Fruit fly (Drosophila melanogaster) whole organism, wandering third instar larva: ENCODE results near the gene CG5080.

Experiments used
- Abd-B ChIP-seq: fragments of >200 bp; optimal IDR thresholded peaks from 2 replicates; lab custom pipeline; 2017; ENCODE audit warnings: missing biosample characterization, missing genetic modification characterization
- CrebA ChIP-seq: fragments of 200-800 bp; sonication (Bioruptor generic); optimal IDR thresholded peaks from 2 replicates; lab custom pipeline; 2016; ENCODE audit warnings: missing biosample characterization, mild to moderate bottlenecking, missing genetic modification characterization, borderline replicate concordance
- Dfd ChIP-seq: fragments of >200 bp; optimal IDR thresholded peaks from 2 replicates; lab custom pipeline; 2017; ENCODE audit warnings: missing biosample characterization, missing genetic modification characterization
- Dif ChIP-seq: fragments of 200-275, 200-300 bp; sonication (Bioruptor generic); optimal IDR thresholded peaks from 2 replicates; lab custom pipeline; 2018; ENCODE audit warnings: missing biosample characterization, missing genetic modification characterization; ENCODE audit not compliant: partially characterized antibody
- GATAd ChIP-seq: sonication (Bioruptor generic); optimal IDR thresholded peaks from 2 replicates; lab custom pipeline; 2016; ENCODE audit warnings: missing biosample characterization, missing genetic modification characterization
- HLH106 ChIP-seq: fragments of 200-800 bp; optimal IDR thresholded peaks from 3 replicates; lab custom pipeline; 2019; ENCODE audit warnings: missing biosample characterization, mild to moderate bottlenecking, missing genetic modification characterization, moderate library complexity
- Hnf4 ChIP-seq: fragments of 200-800 bp; sonication (Bioruptor generic); optimal IDR thresholded peaks from 2 replicates; lab custom pipeline; 2016; ENCODE audit warnings: missing biosample characterization, mild to moderate bottlenecking, missing genetic modification characterization
- Hr78 ChIP-seq: fragments of >200 bp; optimal IDR thresholded peaks from 2 replicates; lab custom pipeline; 2017; ENCODE audit warnings: missing biosample characterization, missing genetic modification characterization
- Hr83 ChIP-seq: fragments of 200-300 bp; sonication (Bioruptor generic); optimal IDR thresholded peaks from 2 replicates; lab custom pipeline; 2016; ENCODE audit warnings: missing biosample characterization, mild to moderate bottlenecking, missing genetic modification characterization, moderate library complexity; ENCODE audit not compliant: poor library complexity, severe bottlenecking
- Jra ChIP-seq: sonication (Bioruptor generic); optimal IDR thresholded peaks from 2 replicates; lab custom pipeline; 2016; ENCODE audit warnings: missing biosample characterization, missing genetic modification characterization
- Mio ChIP-seq: sonication (Bioruptor generic); optimal IDR thresholded peaks from 2 replicates; lab custom pipeline; 2016; ENCODE audit warnings: missing biosample characterization, missing genetic modification characterization
- Myc ChIP-seq: fragments of >200 bp; optimal IDR thresholded peaks from 2 replicates; lab custom pipeline; 2017
- N ChIP-seq: fragments of >200 bp; optimal IDR thresholded peaks from 2 replicates; lab custom pipeline; 2018; ENCODE audit warnings: missing biosample characterization, missing external identifiers, missing genetic modification characterization
- Rel ChIP-seq, 2 experiments: fragments of 200-800 bp; sonication (Bioruptor generic) in 1 of 2; optimal IDR thresholded peaks; 2 replicates in 1 of 2; 3 replicates in 1 of 2; lab custom pipeline; 2016 to 2019; ENCODE audit warnings: mild to moderate bottlenecking in 2 of 2, missing biosample characterization in 2 of 2, missing genetic modification characterization in 2 of 2, moderate library complexity in 1 of 2
- Sp1 ChIP-seq: fragments of 200-800 bp; sonication (Bioruptor generic); optimal IDR thresholded peaks from 3 replicates; lab custom pipeline; 2019; ENCODE audit warnings: missing biosample characterization, mild to moderate bottlenecking, missing genetic modification characterization, moderate library complexity
- Vsx2 ChIP-seq: fragments of 200-300, 225-300 bp; sonication (Bioruptor generic); optimal IDR thresholded peaks from 2 replicates; lab custom pipeline; 2018; ENCODE audit warnings: missing biosample characterization, missing genetic modification characterization; ENCODE audit not compliant: partially characterized antibody
- br ChIP-seq: fragments of 200-800 bp; sonication (Bioruptor generic); optimal IDR thresholded peaks from 2 replicates; lab custom pipeline; 2016; ENCODE audit warnings: missing biosample characterization, missing genetic modification characterization
- brk ChIP-seq: fragments of 200-800 bp; sonication (Bioruptor generic); optimal IDR thresholded peaks from 2 replicates; lab custom pipeline; 2016; ENCODE audit warnings: missing biosample characterization, mild to moderate bottlenecking, missing genetic modification characterization
- dl ChIP-seq, 2 experiments: fragments of 175-275, 200-275 bp in 1 of 2; fragments of 200-275 bp in 1 of 2; sonication (Bioruptor generic); optimal IDR thresholded peaks; lab custom pipeline; 2018; ENCODE audit warnings: mild to moderate bottlenecking in 2 of 2, missing biosample characterization in 2 of 2, missing genetic modification characterization in 2 of 2, moderate library complexity in 2 of 2; ENCODE audit not compliant: partially characterized antibody in 2 of 2, insufficient read depth in 1 of 2
- dmrt93B ChIP-seq: fragments of 200-800 bp; sonication (Bioruptor generic); optimal IDR thresholded peaks from 2 replicates; lab custom pipeline; 2018; ENCODE audit warnings: missing biosample characterization, mild to moderate bottlenecking, missing genetic modification characterization
- dsf ChIP-seq: sonication (Bioruptor generic); optimal IDR thresholded peaks from 2 replicates; lab custom pipeline; 2016; ENCODE audit warnings: missing biosample characterization, missing genetic modification characterization, borderline replicate concordance
- ey ChIP-seq: fragments of 200-800 bp; sonication (Bioruptor generic); optimal IDR thresholded peaks from 2 replicates; lab custom pipeline; 2016; ENCODE audit warnings: missing biosample characterization, missing genetic modification characterization
- foxo ChIP-seq, 2 experiments: fragments of 200-800 bp; sonication (Bioruptor generic); optimal IDR thresholded peaks; 2 replicates in 1 of 2; 3 replicates in 1 of 2; lab custom pipeline; 2016 to 2017; ENCODE audit warnings: missing biosample characterization in 2 of 2, missing genetic modification characterization in 2 of 2
- fru ChIP-seq: fragments of 200-800 bp; sonication (Bioruptor generic); optimal IDR thresholded peaks from 3 replicates; lab custom pipeline; 2016; ENCODE audit warnings: missing biosample characterization, mild to moderate bottlenecking, missing genetic modification characterization
- h ChIP-seq: fragments of 200-800 bp; sonication (Bioruptor generic); optimal IDR thresholded peaks from 3 replicates; lab custom pipeline; 2016; ENCODE audit warnings: missing biosample characterization, mild to moderate bottlenecking, missing genetic modification characterization
- jim ChIP-seq: fragments of 175-275, 200-325 bp; sonication (Bioruptor generic); optimal IDR thresholded peaks from 2 replicates; lab custom pipeline; 2016; ENCODE audit warnings: missing biosample characterization, mild to moderate bottlenecking, missing genetic modification characterization
- lola ChIP-seq: fragments of >200 bp; optimal IDR thresholded peaks from 2 replicates; lab custom pipeline; 2017; ENCODE audit warnings: missing biosample characterization, missing genetic modification characterization
- pan ChIP-seq: fragments of >200 bp; optimal IDR thresholded peaks from 2 replicates; lab custom pipeline; 2017
- psq ChIP-seq: fragments of 200-800 bp; sonication (Bioruptor generic); optimal IDR thresholded peaks from 3 replicates; lab custom pipeline; 2017; ENCODE audit warnings: missing biosample characterization, mild to moderate bottlenecking, missing genetic modification characterization, moderate library complexity
- rgr ChIP-seq: fragments of 200-800 bp; sonication (Bioruptor generic); optimal IDR thresholded peaks from 3 replicates; lab custom pipeline; 2016; ENCODE audit warnings: missing biosample characterization, mild to moderate bottlenecking, missing genetic modification characterization
- sage ChIP-seq: fragments of 200-800 bp; sonication (Bioruptor generic); optimal IDR thresholded peaks from 2 replicates; lab custom pipeline; 2016; ENCODE audit warnings: missing biosample characterization, mild to moderate bottlenecking, missing genetic modification characterization
- sv ChIP-seq: fragments of 200-800 bp; sonication (Bioruptor generic); optimal IDR thresholded peaks from 3 replicates; lab custom pipeline; 2016; ENCODE audit warnings: missing biosample characterization, missing genetic modification characterization
- tai ChIP-seq: sonication (Bioruptor generic); optimal IDR thresholded peaks from 2 replicates; lab custom pipeline; 2016; ENCODE audit warnings: missing biosample characterization, missing genetic modification characterization
- usp ChIP-seq: fragments of >200 bp; optimal IDR thresholded peaks from 2 replicates; lab custom pipeline; 2017; ENCODE audit warnings: missing biosample characterization, missing genetic modification characterization
- woc ChIP-seq: sonication (Bioruptor generic); optimal IDR thresholded peaks from 2 replicates; lab custom pipeline; 2016; ENCODE audit warnings: missing biosample characterization, mild to moderate bottlenecking, missing genetic modification characterization

CG5080 gene

DNA sequence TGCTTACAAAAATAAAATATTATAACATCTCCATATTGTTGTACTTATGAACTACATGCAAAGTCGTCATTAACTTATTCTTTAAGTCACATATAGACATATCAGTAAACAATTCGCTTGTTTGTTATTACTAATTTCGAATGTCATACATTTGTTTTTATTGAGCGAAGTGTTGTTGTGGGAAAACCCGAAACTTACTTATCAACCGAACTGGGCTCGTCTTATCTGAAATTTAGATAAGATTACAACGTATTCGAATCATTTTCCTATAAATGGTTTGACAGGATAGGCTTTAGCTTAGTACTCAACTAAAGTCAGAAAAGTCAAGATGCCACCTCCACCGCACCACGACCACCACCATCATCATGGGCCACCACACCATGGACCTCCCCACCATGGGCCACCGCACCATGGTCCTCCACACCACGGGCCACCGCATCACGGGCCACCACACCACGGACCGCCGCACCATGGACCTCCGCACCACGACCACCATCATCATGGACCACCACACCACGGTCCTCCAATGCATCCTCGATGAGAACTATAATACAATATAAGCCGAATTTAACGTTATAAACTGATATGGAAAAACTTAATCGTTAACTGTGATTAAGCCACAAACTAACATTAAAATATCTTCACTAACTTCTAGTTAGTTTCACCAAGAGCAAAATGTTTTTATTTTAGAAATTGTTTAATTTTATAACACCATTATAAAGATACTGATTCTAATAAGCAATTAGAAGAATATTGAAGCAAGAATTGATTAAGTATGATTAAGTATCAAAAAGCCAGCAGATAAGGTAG, 36.4 kb upstream of the CG5080 start, which contains the start of the genes CG43349 and CG5011:
Gene CG43349, plus strand, starts transcription at position 294 of the 810 bp plus-strand sequence.
Gene CG5011, plus strand, starts transcription at position 760 of the 810 bp plus-strand sequence.
- TF ChIP-seq dmrt93B (GFP tag; lab: Kevin White, UChicago) (no peak), Rel (GFP tag; optimal IDR thresholded peaks at IDR 0.05; lab: Kevin White, UChicago) (no peak), Rel (tag; optimal IDR thresholded peaks at IDR 0.05; lab: Kevin White, UChicago) (peak; percentile 85), Sp1 (GFP tag; lab: Kevin White, UChicago) (no peak), dl (GFP tag; optimal IDR thresholded peaks at IDR 0.05; lab: Kevin White, UChicago; ENCODE audit: insufficient read depth in 1 of 2, partially characterized antibody in 2 of 2) (peak; percentile 48 to 72), Hr83 (no peak), rgr (GFP tag; lab: Kevin White, UChicago) (no peak), Dfd (GFP tag; lab: Kevin White, UChicago) (peak; percentile 65), CrebA (GFP tag; lab: Kevin White, UChicago) (no peak), sage (GFP tag; lab: Kevin White, UChicago) (no peak), N (GFP tag; lab: Kevin White, UChicago) (no peak)
- TF ChIP-seq, all 38 proteins: peak for 3

DNA sequence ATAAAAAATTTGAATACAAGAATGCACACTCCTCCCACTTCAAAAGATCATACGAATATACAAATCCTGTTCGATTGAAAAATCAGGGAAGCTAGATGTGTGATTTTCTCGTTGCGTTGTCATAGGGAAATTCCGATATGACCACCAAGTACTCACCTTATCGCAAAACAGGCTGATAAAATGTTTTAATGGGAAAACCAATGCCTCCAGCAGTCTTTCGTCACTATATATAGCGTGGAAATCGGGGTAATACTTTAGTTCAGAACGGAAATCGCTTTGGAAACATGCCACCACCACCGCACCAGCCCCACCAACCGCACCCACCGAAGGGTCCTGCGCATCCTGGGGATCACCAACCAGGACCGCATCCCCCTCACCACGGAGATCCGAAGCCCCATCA, 35.5 kb upstream of the CG5080 start, which contains the start of the genes CG5139 and CG43348:
Gene CG5139, minus strand, starts transcription at position 101 of the 400 bp plus-strand sequence.
Gene CG43348, plus strand, starts transcription at position 247 of the 400 bp plus-strand sequence.
- TF ChIP-seq CrebA (GFP tag; lab: Kevin White, UChicago) = no peak
- no peak for TF ChIP-seq Rel (GFP tag; optimal IDR thresholded peaks at IDR 0.05; lab: Kevin White, UChicago)
- no peak for TF ChIP-seq Rel (tag; optimal IDR thresholded peaks at IDR 0.05; lab: Kevin White, UChicago)
- no peak for TF ChIP-seq h
- TF ChIP-seq Myc = no peak
- TF ChIP-seq Hr78 (GFP tag; lab: Kevin White, UChicago) = no peak
- no peak for TF ChIP-seq Vsx2 (GFP tag; lab: Kevin White, UChicago)
- no peak for TF ChIP-seq dsf (GFP tag; lab: Kevin White, UChicago)
- no peak for TF ChIP-seq sage (GFP tag; lab: Kevin White, UChicago)
- TF ChIP-seq Abd-B (GFP tag; lab: Kevin White, UChicago) = no peak
- TF ChIP-seq Dfd (GFP tag; lab: Kevin White, UChicago) = no peak
- no peak for TF ChIP-seq lola
- TF ChIP-seq foxo (GFP tag; optimal IDR thresholded peaks at IDR 0.05; lab: Kevin White, UChicago) = no peak
- TF ChIP-seq Hnf4 (GFP tag; lab: Kevin White, UChicago) = no peak
- no peak for TF ChIP-seq rgr (GFP tag; lab: Kevin White, UChicago)
- no peak for TF ChIP-seq Hr83
- TF ChIP-seq Sp1 (GFP tag; lab: Kevin White, UChicago) = no peak
- no peak for TF ChIP-seq woc (GFP tag; lab: Kevin White, UChicago)
- no peak for TF ChIP-seq Jra (GFP tag; lab: Kevin White, UChicago)
- no peak for TF ChIP-seq dl (GFP tag; optimal IDR thresholded peaks at IDR 0.05; lab: Kevin White, UChicago; ENCODE audit: insufficient read depth in 1 of 2, partially characterized antibody in 2 of 2)
- no peak for TF ChIP-seq Mio (GFP tag; lab: Kevin White, UChicago)

DNA sequence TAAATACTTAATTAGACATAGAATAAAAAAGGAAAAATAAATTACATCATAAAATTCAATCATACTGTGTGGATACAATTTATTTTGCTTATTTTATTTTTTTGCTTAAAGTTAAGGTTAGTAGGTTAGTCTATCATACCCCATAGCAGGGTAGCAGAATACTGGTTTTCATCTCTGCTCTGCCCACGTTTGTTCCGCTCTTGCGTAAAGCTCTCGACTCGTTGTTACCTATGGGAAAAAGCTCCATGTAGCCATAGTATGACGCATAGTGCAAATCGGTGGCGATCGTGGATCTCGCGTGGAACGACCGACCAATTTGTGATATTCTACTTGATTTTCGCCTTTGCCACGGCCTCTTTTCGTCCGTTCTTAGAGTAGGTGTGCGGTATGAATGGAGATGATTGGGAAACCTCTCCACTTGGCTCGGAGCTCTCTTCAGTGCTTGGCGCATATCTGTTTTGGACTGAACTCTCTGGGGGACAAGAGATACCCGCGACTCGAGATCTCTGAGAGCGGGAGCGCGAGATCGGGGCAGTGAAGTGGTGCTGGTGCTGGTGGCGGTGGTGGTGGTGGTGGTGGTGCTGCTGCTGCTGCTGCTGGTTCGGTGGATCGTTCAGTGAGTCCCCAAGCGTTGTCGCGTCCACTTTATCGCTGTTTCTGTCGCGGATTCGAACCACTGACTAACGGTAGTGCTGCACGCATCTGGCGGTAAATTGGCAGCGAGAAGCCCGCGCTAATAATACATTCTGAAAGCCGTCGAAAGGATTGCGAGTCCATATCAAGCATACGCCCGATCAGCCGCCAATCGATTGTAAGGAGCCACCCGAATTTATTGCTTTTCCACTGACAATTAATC, 22.2 kb upstream of the CG5080 start, which contains the start of gene CG5001:
Gene CG5001, plus strand, starts transcription at position 116 of the 856 bp plus-strand sequence.
- TF ChIP-seq usp (GFP tag; lab: Kevin White, UChicago) (no peak), Dif (GFP tag; lab: Kevin White, UChicago) (peak; percentile 95), Sp1 (GFP tag; lab: Kevin White, UChicago) (peak; percentile 62), GATAd (GFP tag; lab: Kevin White, UChicago) (no peak), sage (GFP tag; lab: Kevin White, UChicago) (no peak), psq (GFP tag; lab: Kevin White, UChicago) (peak; percentile 79), dsf (GFP tag; lab: Kevin White, UChicago) (no peak), Mio (GFP tag; lab: Kevin White, UChicago) (no peak), Rel (GFP tag; optimal IDR thresholded peaks at IDR 0.05; lab: Kevin White, UChicago) (no peak), Rel (tag; optimal IDR thresholded peaks at IDR 0.05; lab: Kevin White, UChicago) (peak; percentile 78), fru (GFP tag; lab: Kevin White, UChicago) (peak; percentile 14), brk (GFP tag; lab: Kevin White, UChicago) (no peak), dmrt93B (GFP tag; lab: Kevin White, UChicago) (no peak), Dfd (GFP tag; lab: Kevin White, UChicago) (no peak), foxo (GFP tag; optimal IDR thresholded peaks at IDR 0.05; lab: Kevin White, UChicago) (peak in 1 of 2 experiments; percentile 79), jim (GFP tag; lab: Kevin White, UChicago) (no peak), Hr78 (GFP tag; lab: Kevin White, UChicago) (no peak), Hnf4 (GFP tag; lab: Kevin White, UChicago) (no peak), CrebA (GFP tag; lab: Kevin White, UChicago) (no peak), h (peak; percentile 80), HLH106 (tag; lab: Kevin White, UChicago) (peak; percentile 83), Hr83 (peak; percentile 58), ey (GFP tag; lab: Kevin White, UChicago) (peak; percentile 62), sv (GFP tag; lab: Kevin White, UChicago) (peak; percentile 64), pan (lab: Kevin White, UChicago) (no peak), lola (no peak), Vsx2 (GFP tag; lab: Kevin White, UChicago) (no peak), br (GFP tag; lab: Kevin White, UChicago) (no peak), rgr (GFP tag; lab: Kevin White, UChicago) (peak; percentile 75), dl (GFP tag; optimal IDR thresholded peaks at IDR 0.05; lab: Kevin White, UChicago; ENCODE audit: insufficient read depth in 1 of 2, partially characterized antibody in 2 of 2) (peak in 1 of 2 experiments; percentile 94), N (GFP tag; lab: Kevin White, UChicago) (no peak), tai (GFP tag; lab: Kevin White, UChicago) (no peak)
